Worm (Caenorhabditis elegans) whole organism, late embryonic: ENCODE measurements around the gene lnp-1.

Experiments used
- ama-1 ChIP-seq: fragments of 150-350 bp; optimal IDR thresholded peaks from 2 replicates; lab custom pipeline; 2014
- hlh-30 ChIP-seq: sonication (generic microtip); optimal IDR thresholded peaks from 2 replicates; lab custom pipeline; 2017; ENCODE audit warnings: antibody characterized with exemption, missing genetic modification characterization, missing compliant biosample characterization; ENCODE audit not compliant: insufficient read depth
- nhr-232 ChIP-seq: sonication (generic microtip); optimal IDR thresholded peaks from 2 replicates; lab custom pipeline; 2016; ENCODE audit warnings: missing genetic modification characterization, missing compliant biosample characterization
- pqm-1 ChIP-seq: sonication (generic microtip); optimal IDR thresholded peaks from 2 replicates; lab custom pipeline; 2016; ENCODE audit warnings: missing genetic modification characterization, missing compliant biosample characterization

- no peak for TF ChIP-seq nhr-232 (tag; lab: Kevin White, UChicago)
- no peak for TF ChIP-seq pqm-1 (tag; lab: Kevin White, UChicago)
- TF ChIP-seq hlh-30 (tag; lab: Kevin White, UChicago): peak; percentile 19
- no peak for TF ChIP-seq ama-1 (lab: Kevin White, UChicago)
These were observed 12.3 kb upstream of the lnp-1 start for ce11 chrX:4576272-4576671.
